Fruit fly (Drosophila melanogaster) whole organism, prepupa: Measurements from ENCODE around the gene CG13449.

Experiments used
- CG10631 ChIP-seq: fragments of 200-800 bp; sonication (Bioruptor generic); optimal IDR thresholded peaks from 2 replicates; lab custom pipeline; 2016; ENCODE audit warnings: missing biosample characterization, missing genetic modification characterization
- CG10669 ChIP-seq: fragments of 200-800 bp; sonication (Bioruptor generic); optimal IDR thresholded peaks from 3 replicates; lab custom pipeline; 2018; ENCODE audit warnings: missing biosample characterization, mild to moderate bottlenecking, missing genetic modification characterization, moderate library complexity
- CG11762 ChIP-seq: fragments of 200-800 bp; sonication (Bioruptor generic); optimal IDR thresholded peaks from 3 replicates; lab custom pipeline; 2016; ENCODE audit warnings: missing biosample characterization, missing genetic modification characterization; ENCODE audit not compliant: insufficient read depth
- CG11902 ChIP-seq: fragments of 200-800 bp; sonication (Bioruptor generic); optimal IDR thresholded peaks from 3 replicates; lab custom pipeline; 2016; ENCODE audit warnings: missing biosample characterization, missing genetic modification characterization
- CG16779 ChIP-seq: fragments of 200-800 bp; sonication (Bioruptor generic); optimal IDR thresholded peaks from 3 replicates; lab custom pipeline; 2017; ENCODE audit warnings: missing biosample characterization, mild to moderate bottlenecking, missing genetic modification characterization
- CG31627 ChIP-seq: fragments of 200-800 bp; sonication (Bioruptor generic); optimal IDR thresholded peaks from 3 replicates; lab custom pipeline; 2016; ENCODE audit warnings: missing biosample characterization, missing genetic modification characterization
- CG32006 ChIP-seq: fragments of 200-800 bp; sonication (Bioruptor generic); optimal IDR thresholded peaks from 3 replicates; lab custom pipeline; 2017; ENCODE audit warnings: missing biosample characterization, mild to moderate bottlenecking, missing genetic modification characterization
- CG34406 ChIP-seq: fragments of 200-800 bp; sonication (Bioruptor generic); optimal IDR thresholded peaks from 3 replicates; lab custom pipeline; 2016; ENCODE audit warnings: missing biosample characterization, missing genetic modification characterization
- CG3919 ChIP-seq: fragments of 200-800 bp; sonication (Bioruptor generic); optimal IDR thresholded peaks from 3 replicates; lab custom pipeline; 2016; ENCODE audit warnings: missing biosample characterization, missing genetic modification characterization
- CG6163 ChIP-seq: fragments of 200-800 bp; sonication (Bioruptor generic); IDR thresholded peaks from 3 replicates; pipeline ENCODE4 v1.3.6; 2022; ENCODE audit warnings: missing biosample characterization, missing genetic modification characterization
- CG6276 ChIP-seq: fragments of 200-800 bp; sonication (Bioruptor generic); optimal IDR thresholded peaks from 2 replicates; lab custom pipeline; 2017; ENCODE audit warnings: missing biosample characterization, mild to moderate bottlenecking, missing genetic modification characterization
- CG6792 ChIP-seq: fragments of 200-800 bp; sonication (Bioruptor generic); optimal IDR thresholded peaks from 3 replicates; lab custom pipeline; 2016; ENCODE audit warnings: missing biosample characterization, missing genetic modification characterization
- CG6808 ChIP-seq: fragments of 200-800 bp; sonication (Bioruptor generic); optimal IDR thresholded peaks from 3 replicates; lab custom pipeline; 2017; ENCODE audit warnings: missing biosample characterization, missing genetic modification characterization, mild to moderate bottlenecking, moderate library complexity, missing genetic modification reagents
- CG6854 ChIP-seq: fragments of 200-800 bp; sonication (Bioruptor generic); optimal IDR thresholded peaks from 2 replicates; lab custom pipeline; 2017; ENCODE audit warnings: missing biosample characterization, mild to moderate bottlenecking, missing genetic modification characterization
- CG7368 ChIP-seq: fragments of 200-800 bp; sonication (Bioruptor generic); optimal IDR thresholded peaks from 3 replicates; lab custom pipeline; 2016; ENCODE audit warnings: missing biosample characterization, missing genetic modification characterization
- CG8119 ChIP-seq: fragments of 200-800 bp; sonication (Bioruptor generic); IDR thresholded peaks from 3 replicates; pipeline ENCODE4 v1.3.6; 2022; ENCODE audit warnings: missing biosample characterization, missing genetic modification characterization
- CG8319 ChIP-seq: fragments of 200-800 bp; sonication (Bioruptor generic); optimal IDR thresholded peaks from 3 replicates; lab custom pipeline; 2016; ENCODE audit warnings: missing biosample characterization, missing genetic modification characterization
- CG9139 ChIP-seq: fragments of 200-800 bp; sonication (Bioruptor generic); optimal IDR thresholded peaks from 3 replicates; lab custom pipeline; 2017; ENCODE audit warnings: missing biosample characterization, mild to moderate bottlenecking, missing genetic modification characterization
- Eip75B ChIP-seq: fragments of 200-800 bp; sonication (Bioruptor generic); optimal IDR thresholded peaks from 3 replicates; lab custom pipeline; 2016; ENCODE audit warnings: missing biosample characterization, missing genetic modification characterization
- Eip78C ChIP-seq: fragments of 200-800 bp; sonication (Bioruptor generic); peaks from one replicate; lab custom pipeline; 2016; ENCODE audit warnings: missing biosample characterization, missing genetic modification characterization
- Hr38 ChIP-seq: sonication (Bioruptor generic); optimal IDR thresholded peaks from 2 replicates; lab custom pipeline; 2016; ENCODE audit warnings: missing biosample characterization, missing genetic modification characterization
- Hr4 ChIP-seq: fragments of 200-800 bp; sonication (Bioruptor generic); optimal IDR thresholded peaks from 3 replicates; lab custom pipeline; 2016; ENCODE audit warnings: missing biosample characterization, missing genetic modification characterization
- Met ChIP-seq: fragments of 200-800 bp; sonication (Bioruptor generic); optimal IDR thresholded peaks from 3 replicates; lab custom pipeline; 2016; ENCODE audit warnings: missing biosample characterization, missing genetic modification characterization
- OdsH ChIP-seq: fragments of 200-800 bp; sonication (Bioruptor generic); optimal IDR thresholded peaks from 3 replicates; lab custom pipeline; 2016; ENCODE audit warnings: missing biosample characterization, missing genetic modification characterization
- Smox ChIP-seq: fragments of 200-800 bp; sonication (Bioruptor generic); optimal IDR thresholded peaks from 3 replicates; lab custom pipeline; 2016; ENCODE audit warnings: missing biosample characterization, missing genetic modification characterization
- Sox15 ChIP-seq: fragments of 200-800 bp; sonication (Bioruptor generic); optimal IDR thresholded peaks from 3 replicates; lab custom pipeline; 2016; ENCODE audit warnings: missing biosample characterization, missing genetic modification characterization
- achi ChIP-seq: fragments of 200-800 bp; sonication (Bioruptor generic); optimal IDR thresholded peaks from 3 replicates; lab custom pipeline; 2016; ENCODE audit warnings: missing biosample characterization, missing genetic modification characterization
- acj6 ChIP-seq: fragments of 200-800 bp; sonication (Bioruptor generic); optimal IDR thresholded peaks from 3 replicates; lab custom pipeline; 2016; ENCODE audit warnings: missing biosample characterization, missing genetic modification characterization
- cyc ChIP-seq: fragments of 200-800 bp; sonication (Bioruptor generic); optimal IDR thresholded peaks from 3 replicates; lab custom pipeline; 2016; ENCODE audit warnings: missing biosample characterization, missing genetic modification characterization
- dac ChIP-seq: fragments of 200-800 bp; sonication (Bioruptor generic); optimal IDR thresholded peaks from 2 replicates; lab custom pipeline; 2017; ENCODE audit warnings: missing biosample characterization, mild to moderate bottlenecking, missing genetic modification characterization
- eg ChIP-seq: fragments of 200-800 bp; sonication (Bioruptor generic); IDR thresholded peaks from 3 replicates; pipeline ENCODE4 v1.3.6; 2022; ENCODE audit warnings: missing biosample characterization, missing genetic modification characterization
- fd59A ChIP-seq: fragments of 200-800 bp; sonication (Bioruptor generic); optimal IDR thresholded peaks from 2 replicates; lab custom pipeline; 2017; ENCODE audit warnings: missing biosample characterization, mild to moderate bottlenecking, missing genetic modification characterization, missing genetic modification reagents
- fkh ChIP-seq: fragments of 200-800 bp; sonication (Bioruptor generic); optimal IDR thresholded peaks from 3 replicates; lab custom pipeline; 2017; ENCODE audit warnings: missing biosample characterization, mild to moderate bottlenecking, missing genetic modification characterization, moderate library complexity
- net ChIP-seq: fragments of 200-800 bp; sonication (Bioruptor generic); optimal IDR thresholded peaks from 3 replicates; lab custom pipeline; 2016; ENCODE audit warnings: missing biosample characterization, missing genetic modification characterization
- pdm3 ChIP-seq: fragments of 200-800 bp; sonication (Bioruptor generic); optimal IDR thresholded peaks from 3 replicates; lab custom pipeline; 2016; ENCODE audit warnings: missing biosample characterization, missing genetic modification characterization
- spab ChIP-seq: fragments of 200-800 bp; sonication (Bioruptor generic); optimal IDR thresholded peaks from 2 replicates; lab custom pipeline; 2017; ENCODE audit warnings: missing biosample characterization, mild to moderate bottlenecking, missing genetic modification characterization, missing genetic modification reagents
- svp ChIP-seq: fragments of 200-800 bp; sonication (Bioruptor generic); peaks from one replicate; lab custom pipeline; 2016; ENCODE audit warnings: missing biosample characterization, missing genetic modification characterization

The CG13449 gene

DNA sequence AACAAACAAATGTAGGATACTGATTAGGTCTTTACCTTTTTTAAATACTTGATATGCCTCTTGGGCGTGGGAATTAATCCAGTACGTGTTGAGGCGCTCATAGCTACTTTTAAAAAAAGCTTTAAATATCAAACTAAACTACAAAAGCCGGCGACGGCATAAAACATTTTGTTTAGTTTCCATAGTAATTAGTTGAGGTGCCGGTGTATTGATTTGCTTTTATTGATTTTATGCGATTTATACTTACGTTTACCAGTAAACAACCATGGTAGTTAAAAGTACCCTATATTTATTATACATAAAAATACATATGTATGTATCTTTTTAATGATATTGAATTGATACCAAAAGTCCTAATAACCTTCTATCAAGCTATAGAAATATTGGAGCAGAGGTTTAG lies at the start of gene CG13449:
Gene CG13449, minus strand, starts transcription at position 101 of the 400 bp plus-strand sequence.
- no peak for TF ChIP-seq CG8119 (GFP tag; lab: Robert Waterston, UW)
- TF ChIP-seq pdm3 (GFP tag; lab: Kevin White, UChicago) = no peak
- no peak for TF ChIP-seq OdsH (GFP tag; lab: Kevin White, UChicago)
- no peak for TF ChIP-seq CG11762 (GFP tag; lab: Kevin White, UChicago)
- TF ChIP-seq Hr38 (GFP tag; lab: Kevin White, UChicago) = no peak
- TF ChIP-seq CG6808 (GFP tag; lab: Kevin White, UChicago) = no peak
- no peak for TF ChIP-seq Eip75B (GFP tag; lab: Kevin White, UChicago)
- TF ChIP-seq CG32006 = no peak
- TF ChIP-seq CG6792 (GFP tag; lab: Kevin White, UChicago) = no peak
- TF ChIP-seq CG10669 = no peak
- TF ChIP-seq Smox (GFP tag; lab: Kevin White, UChicago) = no peak
- TF ChIP-seq Sox15 (GFP tag; lab: Kevin White, UChicago) = no peak
- TF ChIP-seq CG31627 (GFP tag; lab: Kevin White, UChicago) = no peak
- TF ChIP-seq eg (GFP tag; lab: Robert Waterston, UW) = no peak
- TF ChIP-seq Hr4 (GFP tag; lab: Kevin White, UChicago) = no peak
- no peak for TF ChIP-seq CG7368 (GFP tag; lab: Kevin White, UChicago)
- no peak for TF ChIP-seq dac (GFP tag; lab: Kevin White, UChicago)

DNA sequence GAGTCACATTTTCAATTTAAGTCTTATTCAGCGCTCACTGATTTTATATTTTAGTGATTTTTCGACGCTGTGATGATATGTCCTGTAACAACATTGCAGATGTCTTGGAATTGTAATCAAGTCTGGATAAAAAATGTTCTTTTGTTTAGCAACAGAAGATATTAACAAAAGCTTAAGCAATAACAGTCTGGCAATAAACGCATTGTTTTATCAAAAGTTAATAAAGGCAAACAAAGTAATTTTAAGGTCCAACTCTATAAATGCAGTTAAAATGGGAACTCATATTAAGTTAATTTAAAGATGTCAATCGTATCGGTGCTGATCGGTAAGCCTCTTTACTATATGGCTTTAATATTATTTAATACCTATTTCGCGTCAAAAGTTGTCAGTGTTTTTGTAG lies 48.9 kb upstream of the CG13449 start, which contains the start of gene CG43082:
Gene CG43082, plus strand, starts transcription at position 301 of the 400 bp plus-strand sequence.
- TF ChIP-seq dac (GFP tag; lab: Kevin White, UChicago) (no peak), net (GFP tag; lab: Kevin White, UChicago) (no peak), CG11902 (no peak), achi (GFP tag; lab: Kevin White, UChicago) (no peak), CG6163 (GFP tag; lab: Robert Waterston, UW) (no peak), Eip78C (GFP tag; lab: Kevin White, UChicago) (no peak), spab (GFP tag; lab: Kevin White, UChicago) (no peak), CG31627 (GFP tag; lab: Kevin White, UChicago) (no peak), Hr38 (GFP tag; lab: Kevin White, UChicago) (no peak), fkh (no peak)

DNA sequence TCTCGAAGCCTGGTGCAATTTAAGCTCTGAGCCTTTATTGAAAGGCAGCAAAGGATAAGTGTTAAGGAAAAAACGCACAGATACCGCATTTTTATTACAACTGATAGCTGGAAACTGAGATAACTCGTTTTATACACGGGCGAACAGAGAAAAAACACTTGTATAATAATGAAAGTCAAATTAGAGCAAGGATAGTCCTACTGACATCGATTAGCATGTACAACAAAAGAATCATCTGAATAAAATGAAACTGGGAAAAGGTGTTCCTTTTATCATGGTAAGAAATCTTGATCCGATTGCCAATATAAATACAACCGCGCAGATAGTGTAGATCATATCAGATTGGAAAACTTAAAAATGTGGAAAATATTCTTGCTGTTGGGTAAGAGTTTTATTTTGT lies 48.3 kb upstream of the CG13449 start, which contains the start of the genes Eig71Ej and Eig71Ek:
Gene Eig71Ej, minus strand, starts transcription at position 101 of the 400 bp plus-strand sequence.
Gene Eig71Ek, plus strand, starts transcription at position 334 of the 400 bp plus-strand sequence.
- TF ChIP-seq CG6854 = no peak
- TF ChIP-seq CG6163 (GFP tag; lab: Robert Waterston, UW) = no peak
- TF ChIP-seq CG3919 (GFP tag; lab: Kevin White, UChicago) = no peak
- TF ChIP-seq acj6 = no peak
- no peak for TF ChIP-seq CG6276 (GFP tag; lab: Kevin White, UChicago)
- no peak for TF ChIP-seq Smox (GFP tag; lab: Kevin White, UChicago)
- TF ChIP-seq CG8319 (GFP tag; lab: Kevin White, UChicago) = no peak
- TF ChIP-seq CG11902 = no peak
- TF ChIP-seq CG10631 (GFP tag; lab: Kevin White, UChicago) = no peak
- TF ChIP-seq cyc (GFP tag; lab: Kevin White, UChicago) = no peak
- no peak for TF ChIP-seq CG10669
- TF ChIP-seq Eip78C (GFP tag; lab: Kevin White, UChicago) = no peak
- TF ChIP-seq svp (GFP tag; lab: Kevin White, UChicago) = no peak
- TF ChIP-seq CG6792 (GFP tag; lab: Kevin White, UChicago) = no peak
- no peak for TF ChIP-seq CG9139 (GFP tag; lab: Kevin White, UChicago)

DNA sequence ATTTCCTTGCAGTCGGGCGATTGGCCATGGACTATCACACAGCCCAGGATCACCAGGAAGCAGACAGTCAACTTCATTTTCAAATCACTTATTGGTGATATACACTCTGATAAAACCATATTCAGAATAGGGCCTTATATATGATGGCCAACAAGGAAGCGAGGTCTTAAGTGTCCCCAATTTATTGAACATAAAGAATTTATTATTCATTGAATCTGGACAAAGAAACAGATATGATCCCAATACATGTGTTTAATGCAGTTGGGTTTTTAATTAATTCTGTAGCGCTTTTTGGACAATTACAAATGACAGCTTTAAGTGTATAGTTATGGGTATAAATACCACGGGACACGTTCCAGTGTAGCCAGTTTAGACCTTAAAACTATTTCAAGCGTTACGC lies 46.7 kb upstream of the CG13449 start, which contains the start of the genes Eig71Eh and Eig71Ei:
Gene Eig71Eh, minus strand, starts transcription at position 101 of the 400 bp plus-strand sequence.
Gene Eig71Ei, plus strand, starts transcription at position 367 of the 400 bp plus-strand sequence.
- TF ChIP-seq CG8319 (GFP tag; lab: Kevin White, UChicago) (no peak), CG16779 (tag; lab: Kevin White, UChicago) (no peak), svp (GFP tag; lab: Kevin White, UChicago) (no peak), CG3919 (GFP tag; lab: Kevin White, UChicago) (no peak), Met (GFP tag; lab: Kevin White, UChicago) (no peak), fd59A (GFP tag; lab: Kevin White, UChicago) (no peak), Eip78C (GFP tag; lab: Kevin White, UChicago) (no peak), CG6792 (GFP tag; lab: Kevin White, UChicago) (no peak), OdsH (GFP tag; lab: Kevin White, UChicago) (no peak), CG34406 (GFP tag; lab: Kevin White, UChicago) (no peak), net (GFP tag; lab: Kevin White, UChicago) (no peak), Eip75B (GFP tag; lab: Kevin White, UChicago) (no peak), dac (GFP tag; lab: Kevin White, UChicago) (no peak)
